Worm (Caenorhabditis elegans): ENCODE data around the gene Y66D12A.1.

Gene Y66D12A.1

ce11 chrIII:11641347-11641746, 33.4 kb downstream of the Y66D12A.1 start:
- no peak for TF ChIP-seq ref-2 (tag; optimal IDR thresholded peaks at IDR 0.05)
- TF ChIP-seq pat-9 (tag; optimal IDR thresholded peaks at IDR 0.05), result no peak
- peak; percentile 90 for TF ChIP-seq unc-42 (tag; optimal IDR thresholded peaks at IDR 0.05)
- TF ChIP-seq npax-4 (tag; optimal IDR thresholded peaks at IDR 0.05), result no peak

- TF ChIP-seq ztf-16 (tag; optimal IDR thresholded peaks at IDR 0.05) (no peak), ceh-48 (tag; optimal IDR thresholded peaks at IDR 0.05) (no peak), pha-2 (tag; optimal IDR thresholded peaks at IDR 0.05) (no peak), dmd-4 (tag; optimal IDR thresholded peaks at IDR 0.05; ENCODE audit: borderline replicate concordance) (no peak), fkh-10 (GFP tag; optimal IDR thresholded peaks at IDR 0.05) (no peak), unc-55 (GFP tag; optimal IDR thresholded peaks at IDR 0.05) (no peak), ceh-31 (tag; optimal IDR thresholded peaks at IDR 0.05) (no peak), gmeb-2 (tag; optimal IDR thresholded peaks at IDR 0.05) (no peak), unc-86 (tag; optimal IDR thresholded peaks at IDR 0.05) (no peak), pqm-1 (tag; optimal IDR thresholded peaks at IDR 0.05) (no peak)
Observed at ce11 chrIII:11650152-11650551, 42.2 kb downstream of the Y66D12A.1 start, which contains the start of gene faah-6. Gene faah-6, plus strand, starts transcription at chrIII:11650452.

- TF ChIP-seq fax-1 (tag; optimal IDR thresholded peaks at IDR 0.05) (no peak), K09A11.1 (tag; optimal IDR thresholded peaks at IDR 0.05; ENCODE audit: insufficient read depth) (no peak)
Observed at ce11 chrIII:11651430-11651829, 43.5 kb downstream of the Y66D12A.1 start.

DNA sequence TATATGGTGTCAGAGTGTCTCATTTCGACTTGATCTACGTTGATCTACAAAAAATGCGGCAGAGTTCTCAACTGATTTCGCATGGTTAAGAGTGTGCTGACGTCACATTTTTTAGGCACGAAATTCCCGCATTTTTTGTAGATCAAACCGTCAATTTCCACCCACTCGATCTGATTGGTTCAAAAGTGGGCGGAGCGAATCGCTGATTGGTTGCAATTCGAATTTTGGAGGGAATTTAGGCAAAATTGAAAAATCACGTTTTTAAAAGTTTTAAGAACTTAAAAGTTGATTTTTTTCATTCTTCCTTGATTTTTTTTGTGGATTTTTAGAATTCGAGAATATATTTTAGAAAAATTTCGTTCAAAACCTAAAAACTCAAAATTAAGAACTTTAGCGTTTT, 48.4 kb downstream of the Y66D12A.1 start:
- no peak for TF ChIP-seq che-1 (tag; optimal IDR thresholded peaks at IDR 0.05)
- peak; percentile 63 for TF ChIP-seq nfya-1 (tag; optimal IDR thresholded peaks at IDR 0.05)
- TF ChIP-seq syd-9 (tag; optimal IDR thresholded peaks at IDR 0.05), result no peak
- no peak for TF ChIP-seq nhr-232 (tag; optimal IDR thresholded peaks at IDR 0.05)

DNA sequence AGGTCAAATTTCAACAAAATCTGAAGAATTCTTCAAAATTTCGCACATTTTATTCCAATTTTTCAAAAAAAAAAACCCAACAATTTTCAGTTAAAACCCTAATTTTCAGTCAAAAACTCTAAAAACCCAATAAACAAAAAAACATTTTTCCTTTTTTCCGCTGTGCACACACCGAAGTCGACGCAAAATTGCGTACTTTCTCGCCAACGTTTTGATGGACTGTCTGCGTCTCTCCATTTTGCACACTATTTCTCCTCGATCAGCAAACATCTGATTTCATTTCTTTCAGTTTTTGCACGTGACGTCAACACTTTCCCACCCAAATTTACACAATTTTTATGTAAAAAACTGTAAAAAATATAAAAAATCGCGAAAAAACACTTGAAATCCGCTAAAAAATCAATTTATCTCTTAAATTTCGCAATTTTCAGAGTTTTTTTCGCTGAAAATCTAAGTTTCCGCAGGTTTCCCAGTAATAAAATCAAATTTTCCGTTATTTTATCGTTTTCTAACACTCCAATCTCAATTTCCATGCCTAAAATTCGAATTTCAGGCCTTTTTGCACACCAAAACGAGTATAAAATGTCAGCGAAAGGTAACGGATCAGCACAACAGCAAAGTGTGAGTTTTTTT, 49.3 kb downstream of the Y66D12A.1 start, which contains the start of gene crh-1:
Gene crh-1, plus strand, starts transcription at position 583 of the 633 bp plus-strand sequence.
- no peak for TF ChIP-seq pax-1 (tag; optimal IDR thresholded peaks at IDR 0.05)
- TF ChIP-seq hlh-30 (tag; optimal IDR thresholded peaks at IDR 0.05; ENCODE audit: insufficient read depth), result peak; percentile 84
- peak; percentile 47 for TF ChIP-seq nfya-1 (tag; optimal IDR thresholded peaks at IDR 0.05)
- peak; percentile 23 for TF ChIP-seq tbx-2 (tag; optimal IDR thresholded peaks at IDR 0.05)
- no peak for TF ChIP-seq tbx-7 (tag; optimal IDR thresholded peaks at IDR 0.05)
- TF ChIP-seq unc-55 (GFP tag; optimal IDR thresholded peaks at IDR 0.05), result peak; percentile 47

ce11 chrIII:11659804-11660203, 51.8 kb downstream of the Y66D12A.1 start:
- TF ChIP-seq unc-55 (GFP tag; optimal IDR thresholded peaks at IDR 0.05), result peak; percentile 58
- no peak for TF ChIP-seq Y22D7AL.16 (tag; optimal IDR thresholded peaks at IDR 0.05)
- TF ChIP-seq lin-11 (tag; optimal IDR thresholded peaks at IDR 0.05), result no peak
- no peak for TF ChIP-seq pax-1 (tag; optimal IDR thresholded peaks at IDR 0.05)
